Fruit fly (Drosophila melanogaster): Measurements from ENCODE around the gene MTA1-like.

The MTA1-like gene

DNA sequence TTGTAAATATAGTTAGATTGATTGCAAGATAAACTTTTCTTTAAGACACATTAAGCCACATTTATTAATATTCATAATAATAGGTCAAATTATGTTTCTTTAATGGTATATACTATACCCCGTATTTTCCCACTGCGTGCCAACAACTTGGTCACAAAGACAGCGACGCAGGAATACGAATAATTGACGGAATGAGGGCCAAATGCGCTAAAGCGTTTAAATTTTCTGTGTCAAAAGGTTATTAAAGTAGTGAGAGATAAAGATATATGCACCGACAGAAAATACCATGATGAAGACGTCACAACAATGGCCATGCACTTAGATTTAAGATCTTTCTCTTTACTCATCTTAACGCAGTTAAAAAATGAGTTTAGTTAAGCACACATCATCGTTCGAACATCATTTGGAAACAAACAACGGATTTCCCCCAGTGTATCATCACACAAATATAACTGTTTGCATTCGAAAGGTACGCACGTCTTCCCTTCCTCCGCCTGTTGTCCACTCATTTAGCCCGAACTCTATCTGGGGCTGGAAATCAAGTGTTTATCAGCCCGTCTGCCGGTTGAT lies 28.1 kb downstream of the MTA1-like start (continued):
- TF ChIP-seq Nf-YB (GFP tag; optimal IDR thresholded peaks at IDR 0.05) (peak; percentile 32), CG13424 (tag; optimal IDR thresholded peaks at IDR 0.05) (peak; percentile 60), CG1233 (GFP tag; optimal IDR thresholded peaks at IDR 0.05) (peak; percentile 59), CG12299 (tag; optimal IDR thresholded peaks at IDR 0.05) (peak; percentile 22), jing (GFP tag; optimal IDR thresholded peaks at IDR 0.05) (peak; percentile 37), CG11398 (GFP tag; optimal IDR thresholded peaks at IDR 0.05) (peak; percentile 60), CG6791 (GFP tag; IDR thresholded peaks at IDR 0.05; ENCODE audit: partially characterized antibody) (no peak), CG18764 (GFP tag; optimal IDR thresholded peaks at IDR 0.05) (peak; percentile 50), yki (optimal IDR thresholded peaks at IDR 0.05) (no peak), chif (GFP tag; optimal IDR thresholded peaks at IDR 0.05) (peak in 1 of 2 experiments; percentile 65), Blimp-1 (GFP tag; optimal IDR thresholded peaks at IDR 0.05) (no peak), ci (GFP tag; IDR thresholded peaks at IDR 0.05) (peak; percentile 85), dan (GFP tag; IDR thresholded peaks at IDR 0.05) (no peak), btn (GFP tag; optimal IDR thresholded peaks at IDR 0.05) (peak; percentile 50), C15 (GFP tag; IDR thresholded peaks at IDR 0.05) (peak; percentile 17; the same call in 1 of the 3 replicates), CG7963 (GFP tag; IDR thresholded peaks at IDR 0.05; ENCODE audit: partially characterized antibody) (no peak), CG16863 (GFP tag; optimal IDR thresholded peaks at IDR 0.05) (peak; percentile 61), sob (GFP tag; IDR thresholded peaks at IDR 0.05) (peak; percentile 37; the same call in 1 of the 2 replicates), CG9817 (tag; optimal IDR thresholded peaks at IDR 0.05) (peak; percentile 17), Awh (GFP tag; IDR thresholded peaks at IDR 0.05) (peak; percentile 64; the same call in 1 of the 2 replicates), odd (GFP tag; optimal IDR thresholded peaks at IDR 0.05) (peak; percentile 51), phol (tag; optimal IDR thresholded peaks at IDR 0.05) (peak; percentile 71), maf-S (GFP tag; optimal IDR thresholded peaks at IDR 0.05) (peak; percentile 39), BEAF-32 (GFP tag; optimal IDR thresholded peaks at IDR 0.05) (no peak), Jarid2 (GFP tag; optimal IDR thresholded peaks at IDR 0.05) (no peak), prd (optimal IDR thresholded peaks at IDR 0.05) (no peak), prd (GFP tag; IDR thresholded peaks at IDR 0.05) (peak; percentile 71), CG13296 (GFP tag; optimal IDR thresholded peaks at IDR 0.05) (no peak), CG4854 (GFP tag; optimal IDR thresholded peaks at IDR 0.05) (no peak), CG5953 (GFP tag; IDR thresholded peaks at IDR 0.05) (peak; percentile 59; the same call in 1 of the 2 replicates), gcm2 (GFP tag; optimal IDR thresholded peaks at IDR 0.05) (peak; percentile 64), Scr (GFP tag; IDR thresholded peaks at IDR 0.05; ENCODE audit: partially characterized antibody) (no peak), GATAe (GFP tag; conservative IDR thresholded peaks at IDR 0.05) (0 out of 2 replicates have a peak, but pooled peaks have one; percentile 20), HLH4C (GFP tag; IDR thresholded peaks at IDR 0.05; ENCODE audit: partially characterized antibody) (no peak), gce (GFP tag; IDR thresholded peaks at IDR 0.05) (peak; percentile 74), bab2 (GFP tag; optimal IDR thresholded peaks at IDR 0.05) (peak; percentile 69), seq (GFP tag; IDR thresholded peaks at IDR 0.05) (no peak), CG11247 (GFP tag; IDR thresholded peaks at IDR 0.05) (peak; percentile 54), CG17612 (GFP tag; IDR thresholded peaks at IDR 0.05) (no peak), caup (GFP tag; optimal IDR thresholded peaks at IDR 0.05; ENCODE audit: severe bottlenecking) (peak; percentile 51), CG34422 (GFP tag; IDR thresholded peaks at IDR 0.05) (peak; percentile 63; the same call in 2 of the 3 replicates), CG32772 (GFP tag; IDR thresholded peaks at IDR 0.05) (peak; percentile 32; the same call in 1 of the 2 replicates), MESR4 (GFP tag; optimal IDR thresholded peaks at IDR 0.05) (no peak), CG10147 (GFP tag; optimal IDR thresholded peaks at IDR 0.05) (peak; percentile 65), CG1832 (GFP tag; optimal IDR thresholded peaks at IDR 0.05) (no peak), Ssrp (tag; optimal IDR thresholded peaks at IDR 0.05) (peak; percentile 43), sens-2 (GFP tag; IDR thresholded peaks at IDR 0.05) (peak; percentile 65), CG30431 (GFP tag; optimal IDR thresholded peaks at IDR 0.05) (peak; percentile 37), Ets65A (GFP tag) (peak; percentile 97), CG10209 (GFP tag; optimal IDR thresholded peaks at IDR 0.05) (peak; percentile 63)
